Worm (Caenorhabditis elegans) whole organism, L1 larva: Measurements from ENCODE around the gene T10B10.8.

ENCODE experiments used
- ama-1 ChIP-seq: fragments of 150-350 bp; optimal IDR thresholded peaks from 2 replicates; lab custom pipeline; 2014
- dpl-1 ChIP-seq, 3 experiments: fragments of 150-350 bp in 2 of 3; sonication (generic microtip) in 1 of 3; optimal IDR thresholded peaks; 2 replicates each; lab custom pipeline; 2014 to 2017; ENCODE audit warnings: missing biosample characterization in 3 of 3, missing genetic modification characterization in 3 of 3, missing genetic modification reagents in 3 of 3
- elt-3 ChIP-seq, 6 experiments: fragments of 150-350 bp in 1 of 6; sonication (generic microtip); optimal IDR thresholded peaks; 2 replicates each; lab custom pipeline; 2017 to 2018; ENCODE audit warnings: missing biosample characterization in 6 of 6, missing genetic modification characterization in 6 of 6, inconsistent platforms in 1 of 6
- fkh-10 ChIP-seq: sonication (generic microtip); optimal IDR thresholded peaks from 2 replicates; lab custom pipeline; 2017; ENCODE audit warnings: missing biosample characterization, missing genetic modification reagents, missing genetic modification characterization
- fkh-4 ChIP-seq: sonication (generic microtip); optimal IDR thresholded peaks from 2 replicates; lab custom pipeline; 2016; ENCODE audit warnings: missing compliant biosample characterization, missing genetic modification characterization, borderline replicate concordance
- jun-1 ChIP-seq: fragments of 150-350 bp; optimal IDR thresholded peaks from 2 replicates; lab custom pipeline; 2014; ENCODE audit warnings: missing biosample characterization, missing genetic modification reagents, missing genetic modification characterization
- lin-39 ChIP-seq: fragments of 150-350 bp; optimal IDR thresholded peaks from 2 replicates; lab custom pipeline; 2014; ENCODE audit warnings: missing biosample characterization, missing genetic modification reagents, missing genetic modification characterization
- lsy-2 ChIP-seq, 2 experiments: fragments of 150-350 bp; optimal IDR thresholded peaks; 2 replicates each; lab custom pipeline; 2014; ENCODE audit warnings: missing biosample characterization in 2 of 2, missing genetic modification characterization in 2 of 2
- mep-1 ChIP-seq: fragments of 150-350 bp; optimal IDR thresholded peaks from 2 replicates; lab custom pipeline; 2014; ENCODE audit warnings: missing biosample characterization, missing genetic modification characterization
- nhr-85 ChIP-seq: sonication (generic microtip); peaks from one replicate; lab custom pipeline; 2016; ENCODE audit warnings: missing genetic modification characterization, inconsistent platforms, missing compliant biosample characterization
- nhr-90 ChIP-seq: sonication (generic microtip); optimal IDR thresholded peaks from 2 replicates; lab custom pipeline; 2016; ENCODE audit warnings: mild to moderate bottlenecking, missing genetic modification characterization, missing compliant biosample characterization; ENCODE audit not compliant: poor library complexity
- snu-23 ChIP-seq: sonication (generic microtip); optimal IDR thresholded peaks from 2 replicates; lab custom pipeline; 2016; ENCODE audit warnings: missing genetic modification characterization, missing compliant biosample characterization
- ztf-11 ChIP-seq, 2 experiments: sonication (generic microtip); optimal IDR thresholded peaks; 2 replicates each; lab custom pipeline; 2016 to 2017; ENCODE audit warnings: missing genetic modification characterization in 2 of 2, missing biosample characterization in 1 of 2, missing compliant biosample characterization in 1 of 2
- ztf-4 ChIP-seq: fragments of 150-350 bp; optimal IDR thresholded peaks from 2 replicates; lab custom pipeline; 2014; ENCODE audit warnings: missing biosample characterization, missing genetic modification characterization

DNA sequence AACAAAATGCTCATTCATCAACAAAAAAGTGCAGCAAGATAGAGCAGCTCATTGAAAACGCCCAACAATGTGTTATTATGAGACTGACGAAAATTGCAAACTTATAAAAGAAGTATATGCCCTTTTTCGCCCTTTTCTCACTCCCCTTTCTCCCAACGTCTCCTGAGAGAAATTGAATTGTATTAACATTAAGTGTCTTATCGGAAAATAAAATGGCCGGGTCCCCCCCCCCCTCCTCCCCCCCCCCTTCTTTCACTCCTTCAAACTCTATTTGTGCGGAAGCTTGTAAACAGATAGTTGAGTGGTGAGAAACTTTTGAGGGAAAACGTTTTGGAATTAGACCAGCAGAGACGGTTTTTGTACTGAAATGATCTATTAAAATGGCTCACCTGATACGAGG lies 39.3 kb downstream of the T10B10.8 start:
- no peak for TF ChIP-seq lin-39
- TF ChIP-seq nhr-90 (tag; lab: Kevin White, UChicago), result no peak
- no peak for TF ChIP-seq ama-1
- no peak for TF ChIP-seq fkh-10 (GFP tag; lab: Kevin White, UChicago)
- no peak for TF ChIP-seq ztf-4 (tag; lab: Kevin White, UChicago)
- no peak for TF ChIP-seq snu-23 (GFP tag; lab: Kevin White, UChicago)
- TF ChIP-seq ztf-11 (tag; optimal IDR thresholded peaks at IDR 0.05; lab: Kevin White, UChicago), result no peak
- TF ChIP-seq fkh-4, result no peak
- no peak for TF ChIP-seq jun-1 (tag; lab: Kevin White, UChicago)
- no peak for TF ChIP-seq dpl-1 (GFP tag; optimal IDR thresholded peaks at IDR 0.05; lab: Kevin White, UChicago)
- TF ChIP-seq lsy-2 (tag; optimal IDR thresholded peaks at IDR 0.05; lab: Kevin White, UChicago), result no peak
- no peak for TF ChIP-seq nhr-85
- no peak for TF ChIP-seq elt-3 (tag; optimal IDR thresholded peaks at IDR 0.05; lab: Kevin White, UChicago)
- no peak for TF ChIP-seq mep-1 (tag; lab: Kevin White, UChicago)
